Worm (Caenorhabditis elegans) whole organism, late embryonic: ENCODE results near the gene Y41D4A.3.
A peak's percentile ranks its signal among the peaks of the same experiment; 100 is the strongest.

Experiments
- C08G9.2 ChIP-seq: sonication (generic microtip); optimal IDR thresholded peaks from 2 replicates; lab custom pipeline; 2016; ENCODE audit warnings: mild to moderate bottlenecking, missing genetic modification characterization, moderate library complexity, missing compliant biosample characterization
- C38D4.7 ChIP-seq: fragments of 200-800 bp; sonication (Bioruptor generic); optimal IDR thresholded peaks from 2 replicates; lab custom pipeline; 2018; ENCODE audit warnings: mild to moderate bottlenecking, missing genetic modification characterization, moderate library complexity, missing compliant biosample characterization
- K02D7.2 ChIP-seq: sonication (generic microtip); optimal IDR thresholded peaks from 2 replicates; lab custom pipeline; 2017; ENCODE audit warnings: mild to moderate bottlenecking, missing genetic modification characterization, missing compliant biosample characterization
- K09A11.1 ChIP-seq: sonication (generic microtip); optimal IDR thresholded peaks from 2 replicates; lab custom pipeline; 2017; ENCODE audit warnings: antibody characterized with exemption, mild to moderate bottlenecking, missing genetic modification characterization, missing compliant biosample characterization; ENCODE audit not compliant: insufficient read depth
- T23F11.4 ChIP-seq: fragments of 200-800 bp; sonication (Bioruptor generic); optimal IDR thresholded peaks from 2 replicates; lab custom pipeline; 2018; ENCODE audit warnings: mild to moderate bottlenecking, missing genetic modification characterization, missing compliant biosample characterization
- ahr-1 ChIP-seq: sonication (generic microtip); optimal IDR thresholded peaks from 2 replicates; lab custom pipeline; 2016; ENCODE audit warnings: missing genetic modification characterization, missing compliant biosample characterization
- ama-1 ChIP-seq: fragments of 150-350 bp; optimal IDR thresholded peaks from 2 replicates; lab custom pipeline; 2014
- ceh-14 ChIP-seq: sonication (generic microtip); optimal IDR thresholded peaks from 2 replicates; lab custom pipeline; 2016; ENCODE audit warnings: missing genotype, missing genetic modification characterization, missing compliant biosample characterization
- ceh-19 ChIP-seq: fragments of 200-800 bp; sonication (Bioruptor generic); optimal IDR thresholded peaks from 2 replicates; lab custom pipeline; 2018; ENCODE audit warnings: mild to moderate bottlenecking, missing genetic modification characterization, missing compliant biosample characterization
- ceh-2 ChIP-seq: sonication (generic microtip); optimal IDR thresholded peaks from 2 replicates; lab custom pipeline; 2016; ENCODE audit warnings: missing genotype, missing genetic modification characterization, missing compliant biosample characterization
- ceh-22 ChIP-seq: sonication (generic microtip); optimal IDR thresholded peaks from 2 replicates; lab custom pipeline; 2017; ENCODE audit warnings: missing biosample characterization, missing genetic modification characterization
- ceh-34 ChIP-seq: sonication (generic microtip); optimal IDR thresholded peaks from 2 replicates; lab custom pipeline; 2016; ENCODE audit warnings: mild to moderate bottlenecking, missing genetic modification characterization, missing compliant biosample characterization
- ceh-45 ChIP-seq: fragments of 200-800 bp; sonication (Bioruptor generic); IDR thresholded peaks from 2 replicates; pipeline ENCODE4 v1.3.6; 2022; ENCODE audit warnings: missing genetic modification reagents, missing genetic modification characterization, missing compliant biosample characterization
- ceh-48 ChIP-seq: sonication (generic microtip); optimal IDR thresholded peaks from 2 replicates; lab custom pipeline; 2016; ENCODE audit warnings: missing genetic modification characterization, inconsistent platforms, missing compliant biosample characterization
- dmd-4 ChIP-seq: sonication (generic microtip); optimal IDR thresholded peaks from 2 replicates; lab custom pipeline; 2016; ENCODE audit warnings: borderline replicate concordance, missing genetic modification characterization, missing compliant biosample characterization
- dve-1 ChIP-seq: sonication (generic microtip); optimal IDR thresholded peaks from 2 replicates; lab custom pipeline; 2017; ENCODE audit warnings: antibody characterized with exemption, mild to moderate bottlenecking, missing genetic modification characterization, missing compliant biosample characterization
- elt-2 ChIP-seq: sonication (generic microtip); optimal IDR thresholded peaks from 2 replicates; lab custom pipeline; 2016; ENCODE audit warnings: missing genetic modification reagents, missing genetic modification characterization, missing compliant biosample characterization
- fkh-10 ChIP-seq: fragments of 150-350 bp; optimal IDR thresholded peaks from 2 replicates; lab custom pipeline; 2014; ENCODE audit warnings: missing biosample characterization, missing genetic modification reagents, missing genetic modification characterization
- fkh-6 ChIP-seq: sonication (generic microtip); optimal IDR thresholded peaks from 2 replicates; lab custom pipeline; 2016; ENCODE audit warnings: missing genetic modification characterization, missing compliant biosample characterization
- gmeb-2 ChIP-seq: sonication (generic microtip); optimal IDR thresholded peaks from 2 replicates; lab custom pipeline; 2016; ENCODE audit warnings: missing genetic modification characterization, inconsistent platforms, missing compliant biosample characterization
- hlh-13 ChIP-seq: fragments of 200-800 bp; sonication (Bioruptor generic); optimal IDR thresholded peaks from 2 replicates; lab custom pipeline; 2018; ENCODE audit warnings: mild to moderate bottlenecking, missing genetic modification characterization, missing compliant biosample characterization
- hlh-30 ChIP-seq: sonication (generic microtip); optimal IDR thresholded peaks from 2 replicates; lab custom pipeline; 2017; ENCODE audit warnings: antibody characterized with exemption, missing genetic modification characterization, missing compliant biosample characterization; ENCODE audit not compliant: insufficient read depth
- hlh-6 ChIP-seq: sonication (generic microtip); optimal IDR thresholded peaks from 2 replicates; lab custom pipeline; 2016; ENCODE audit warnings: missing genotype, missing genetic modification characterization, missing compliant biosample characterization
- hlh-8 ChIP-seq: sonication (generic microtip); optimal IDR thresholded peaks from 2 replicates; lab custom pipeline; 2016; ENCODE audit warnings: missing genotype, missing genetic modification characterization, missing compliant biosample characterization
- lim-6 ChIP-seq: sonication (generic microtip); optimal IDR thresholded peaks from 2 replicates; lab custom pipeline; 2016; ENCODE audit warnings: missing genetic modification characterization, missing compliant biosample characterization
- nfya-1 ChIP-seq: sonication (generic microtip); optimal IDR thresholded peaks from 2 replicates; lab custom pipeline; 2017; ENCODE audit warnings: missing genetic modification characterization, mild to moderate bottlenecking, missing compliant biosample characterization, antibody characterized with exemption, moderate library complexity
- nhr-232 ChIP-seq: sonication (generic microtip); optimal IDR thresholded peaks from 2 replicates; lab custom pipeline; 2016; ENCODE audit warnings: missing genetic modification characterization, missing compliant biosample characterization
- npax-4 ChIP-seq: sonication (generic microtip); optimal IDR thresholded peaks from 2 replicates; lab custom pipeline; 2016; ENCODE audit warnings: missing genetic modification characterization, missing compliant biosample characterization
- odd-2 ChIP-seq: sonication (generic microtip); optimal IDR thresholded peaks from 2 replicates; lab custom pipeline; 2017; ENCODE audit warnings: antibody characterized with exemption, mild to moderate bottlenecking, missing genetic modification characterization, missing compliant biosample characterization
- pros-1 ChIP-seq: fragments of 150-350 bp; optimal IDR thresholded peaks from 2 replicates; lab custom pipeline; 2014; ENCODE audit warnings: missing biosample characterization, missing genetic modification reagents, missing genetic modification characterization
- rnt-1 ChIP-seq: sonication (generic microtip); optimal IDR thresholded peaks from 2 replicates; lab custom pipeline; 2016; ENCODE audit warnings: missing genetic modification characterization, missing compliant biosample characterization
- sdc-2 ChIP-seq: sonication (generic microtip); optimal IDR thresholded peaks from 2 replicates; lab custom pipeline; 2016; ENCODE audit warnings: missing genotype, missing genetic modification characterization, missing compliant biosample characterization
- sox-2 ChIP-seq: fragments of 200-800 bp; sonication (Bioruptor generic); IDR thresholded peaks from 2 replicates; pipeline ENCODE4 v1.3.6; 2022; ENCODE audit warnings: missing genetic modification reagents, missing genetic modification characterization, missing compliant biosample characterization
- tbx-2 ChIP-seq: sonication (generic microtip); optimal IDR thresholded peaks from 2 replicates; lab custom pipeline; 2016; ENCODE audit warnings: missing genetic modification characterization, missing compliant biosample characterization
- ttx-3 ChIP-seq: sonication (generic microtip); optimal IDR thresholded peaks from 2 replicates; lab custom pipeline; 2016; ENCODE audit warnings: missing genetic modification reagents, missing genetic modification characterization, missing compliant biosample characterization
- unc-86 ChIP-seq: sonication (generic microtip); optimal IDR thresholded peaks from 2 replicates; lab custom pipeline; 2016; ENCODE audit warnings: missing genetic modification characterization, missing compliant biosample characterization
- ztf-16 ChIP-seq: sonication (generic microtip); optimal IDR thresholded peaks from 2 replicates; lab custom pipeline; 2017; ENCODE audit warnings: missing genetic modification characterization, missing compliant biosample characterization

The Y41D4A.3 gene

ce11 chrIV:1785156-1785555 lies 31.6 kb downstream of the Y41D4A.3 start:
- TF ChIP-seq C38D4.7 (GFP tag; lab: Kevin White, UChicago) (no peak), hlh-6 (tag; lab: Kevin White, UChicago) (no peak), T23F11.4 (GFP tag; lab: Kevin White, UChicago) (no peak), elt-2 (tag; lab: Kevin White, UChicago) (no peak), dve-1 (tag; lab: Kevin White, UChicago) (peak; percentile 100), hlh-13 (GFP tag; lab: Kevin White, UChicago) (no peak), sox-2 (GFP tag; lab: Robert Waterston, UW) (no peak), K09A11.1 (no peak)

ce11 chrIV:1790677-1791076 lies 37.1 kb downstream of the Y41D4A.3 start:
- no peak for TF ChIP-seq ceh-2 (tag; lab: Kevin White, UChicago)
- no peak for TF ChIP-seq ztf-16 (tag; lab: Kevin White, UChicago)
- TF ChIP-seq ttx-3 (tag; lab: Kevin White, UChicago): no peak
- no peak for TF ChIP-seq ceh-14
- TF ChIP-seq ceh-22 (tag; lab: Kevin White, UChicago): no peak
- no peak for TF ChIP-seq pros-1
- no peak for TF ChIP-seq lim-6 (tag; lab: Kevin White, UChicago)
- no peak for TF ChIP-seq hlh-30 (tag; lab: Kevin White, UChicago)
- no peak for TF ChIP-seq ceh-48 (tag; lab: Kevin White, UChicago)
- TF ChIP-seq sdc-2: no peak
- TF ChIP-seq fkh-6: no peak
- TF ChIP-seq unc-86: no peak
- TF ChIP-seq hlh-13 (GFP tag; lab: Kevin White, UChicago): no peak
- no peak for TF ChIP-seq C08G9.2 (tag; lab: Kevin White, UChicago)

- no peak for TF ChIP-seq hlh-8 (tag; lab: Kevin White, UChicago)
- no peak for TF ChIP-seq lim-6 (tag; lab: Kevin White, UChicago)
- no peak for TF ChIP-seq tbx-2
- no peak for TF ChIP-seq fkh-10 (GFP tag; lab: Kevin White, UChicago)
- no peak for TF ChIP-seq ceh-45 (GFP tag; lab: Robert Waterston, UW)
- no peak for TF ChIP-seq nfya-1 (tag; lab: Kevin White, UChicago)
- TF ChIP-seq C08G9.2 (tag; lab: Kevin White, UChicago): no peak
- TF ChIP-seq K09A11.1: no peak
- no peak for TF ChIP-seq odd-2
- no peak for TF ChIP-seq gmeb-2
- no peak for TF ChIP-seq hlh-6 (tag; lab: Kevin White, UChicago)
- no peak for TF ChIP-seq nhr-232
- TF ChIP-seq ttx-3 (tag; lab: Kevin White, UChicago): no peak
- no peak for TF ChIP-seq ceh-19 (GFP tag; lab: Kevin White, UChicago)
- no peak for TF ChIP-seq ahr-1 (tag; lab: Kevin White, UChicago)
- TF ChIP-seq ceh-34 (tag; lab: Kevin White, UChicago): no peak
- TF ChIP-seq, all 69 proteins: peak for 0
Measured at ce11 chrIV:1791775-1792174, 38.2 kb downstream of the Y41D4A.3 start.

ce11 chrIV:1803882-1804281 lies 50.3 kb downstream of the Y41D4A.3 start, which contains the start of gene Y38C1BA.1:
Gene Y38C1BA.1 (minus strand): TSS chrIV:1803982.
- no peak for TF ChIP-seq ttx-3 (tag; lab: Kevin White, UChicago)
- TF ChIP-seq dmd-4: no peak
- TF ChIP-seq ama-1: no peak
- no peak for TF ChIP-seq gmeb-2
- no peak for TF ChIP-seq hlh-13 (GFP tag; lab: Kevin White, UChicago)
- no peak for TF ChIP-seq T23F11.4 (GFP tag; lab: Kevin White, UChicago)
- TF ChIP-seq dve-1 (tag; lab: Kevin White, UChicago): no peak
- TF ChIP-seq K02D7.2 (tag; lab: Kevin White, UChicago): no peak
- no peak for TF ChIP-seq npax-4 (tag; lab: Kevin White, UChicago)
- no peak for TF ChIP-seq rnt-1 (tag; lab: Kevin White, UChicago)
- TF ChIP-seq, all 69 proteins: peak for 0
